Worm (Caenorhabditis elegans): ENCODE measurements around the gene AH10.4.

DNA sequence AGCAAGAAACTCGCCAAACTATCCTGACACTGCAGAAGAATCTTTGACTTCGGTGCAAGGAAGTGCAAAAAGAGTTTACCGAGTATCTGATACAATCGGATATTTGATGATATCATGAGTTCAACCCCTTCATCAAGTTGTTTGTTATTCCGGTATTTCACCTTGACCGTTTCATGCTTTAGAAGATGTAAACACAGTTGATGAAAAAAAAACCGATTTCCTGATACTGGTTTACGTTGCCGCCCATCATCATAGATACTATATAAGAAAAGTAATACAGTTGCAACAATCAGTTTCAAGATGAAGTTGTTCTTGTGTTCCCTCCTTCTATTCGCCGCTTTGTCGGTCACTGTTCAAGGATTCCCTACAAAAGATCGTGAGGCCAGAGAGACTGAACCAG lies 30.2 kb downstream of the AH10.4 start, which contains the start of gene H39E23.3:
- TF ChIP-seq tbx-37 (GFP tag; conservative IDR thresholded peaks at IDR 0.05): no peak
- TF ChIP-seq ama-1 (optimal IDR thresholded peaks at IDR 0.05): no peak
- no peak for TF ChIP-seq ceh-36 (tag; optimal IDR thresholded peaks at IDR 0.05)
- no peak for TF ChIP-seq hmbx-1 (tag; optimal IDR thresholded peaks at IDR 0.05)
- no peak for TF ChIP-seq B0310.2 (tag; optimal IDR thresholded peaks at IDR 0.05)
- no peak for TF ChIP-seq tbx-11 (GFP tag; IDR thresholded peaks at IDR 0.05)
- no peak for TF ChIP-seq sea-1 (GFP tag; conservative IDR thresholded peaks at IDR 0.05)

Measured in whole organism, early embryonic.